Fruit fly (Drosophila melanogaster): ENCODE measurements around the gene eag.

eag gene

dm6 chrX:15026897-15027296 is 71.6 kb downstream of the eag start (continued):
- no peak for TF ChIP-seq hb (GFP tag; IDR thresholded peaks at IDR 0.05; ENCODE audit: partially characterized antibody)
- TF ChIP-seq D (optimal IDR thresholded peaks at IDR 0.05) = no peak
- TF ChIP-seq D (GFP tag; optimal IDR thresholded peaks at IDR 0.05) = no peak
- no peak for TF ChIP-seq CG11695 (GFP tag; IDR thresholded peaks at IDR 0.05)
- no peak for TF ChIP-seq CG2129 (GFP tag; IDR thresholded peaks at IDR 0.05; ENCODE audit: partially characterized antibody)
- TF ChIP-seq Lim3 (GFP tag; IDR thresholded peaks at IDR 0.05) = no peak
- TF ChIP-seq gcm2 (GFP tag; optimal IDR thresholded peaks at IDR 0.05) = no peak
- TF ChIP-seq ac (GFP tag; optimal IDR thresholded peaks at IDR 0.05) = no peak
- no peak for TF ChIP-seq Dad (GFP tag; optimal IDR thresholded peaks at IDR 0.05)
- TF ChIP-seq CG5245 (GFP tag; optimal IDR thresholded peaks at IDR 0.05) = no peak
- TF ChIP-seq schlank (tag; optimal IDR thresholded peaks at IDR 0.05) = no peak
- TF ChIP-seq Atf6 (GFP tag; IDR thresholded peaks at IDR 0.05) = no peak
- TF ChIP-seq Blimp-1 (GFP tag; optimal IDR thresholded peaks at IDR 0.05) = peak; percentile 23
- TF ChIP-seq HLHmδ (GFP tag; optimal IDR thresholded peaks at IDR 0.05) = no peak
- no peak for TF ChIP-seq Med (GFP tag)
- no peak for TF ChIP-seq eve (GFP tag; optimal IDR thresholded peaks at IDR 0.05)
- TF ChIP-seq CG7839 (tag; optimal IDR thresholded peaks at IDR 0.05) = peak; percentile 22
- TF ChIP-seq cad (GFP tag; optimal IDR thresholded peaks at IDR 0.05) = no peak
- TF ChIP-seq BtbVII (GFP tag; optimal IDR thresholded peaks at IDR 0.05) = no peak
- peak; percentile 23 for TF ChIP-seq disco-r (GFP tag; optimal IDR thresholded peaks at IDR 0.05)
- TF ChIP-seq Xrp1 (GFP tag; IDR thresholded peaks at IDR 0.05) = peak; percentile 42
- no peak for TF ChIP-seq bigmax (GFP tag; optimal IDR thresholded peaks at IDR 0.05)
- no peak for TF ChIP-seq Gsc (GFP tag; IDR thresholded peaks at IDR 0.05)
- TF ChIP-seq pb (GFP tag; optimal IDR thresholded peaks at IDR 0.05) = no peak
- no peak for TF ChIP-seq fd64A (GFP tag; optimal IDR thresholded peaks at IDR 0.05)
- TF ChIP-seq CG16813 (GFP tag; IDR thresholded peaks at IDR 0.05; ENCODE audit: partially characterized antibody) = no peak
- TF ChIP-seq HmgZ (tag; optimal IDR thresholded peaks at IDR 0.05) = no peak
- no peak for TF ChIP-seq CG10462 (GFP tag; optimal IDR thresholded peaks at IDR 0.05)
- no peak for TF ChIP-seq emc (GFP tag; optimal IDR thresholded peaks at IDR 0.05)
- TF ChIP-seq Aef1 (GFP tag; IDR thresholded peaks at IDR 0.05) = no peak
- TF ChIP-seq CG30431 (GFP tag; optimal IDR thresholded peaks at IDR 0.05) = no peak
- TF ChIP-seq CG8944 (GFP tag; optimal IDR thresholded peaks at IDR 0.05) = no peak
- no peak for TF ChIP-seq Rx (GFP tag; IDR thresholded peaks at IDR 0.05)
- peak; percentile 45 for TF ChIP-seq Sox102F (GFP tag; optimal IDR thresholded peaks at IDR 0.05)
- TF ChIP-seq btn (GFP tag; optimal IDR thresholded peaks at IDR 0.05) = no peak
- TF ChIP-seq gfzf (GFP tag; optimal IDR thresholded peaks at IDR 0.05) = no peak
- no peak for TF ChIP-seq PHDP (tag; optimal IDR thresholded peaks at IDR 0.05)
- TF ChIP-seq tx (GFP tag; optimal IDR thresholded peaks at IDR 0.05) = no peak
- no peak for TF ChIP-seq D19A (tag; optimal IDR thresholded peaks at IDR 0.05)
- TF ChIP-seq CG13894 (tag; optimal IDR thresholded peaks at IDR 0.05) = no peak
- no peak for TF ChIP-seq Fer1 (GFP tag; optimal IDR thresholded peaks at IDR 0.05)
- TF ChIP-seq Ets65A (GFP tag) = peak; percentile 61
- TF ChIP-seq CG10543 (GFP tag; optimal IDR thresholded peaks at IDR 0.05) = no peak
- no peak for TF ChIP-seq CG7928 (GFP tag; optimal IDR thresholded peaks at IDR 0.05)
- no peak for TF ChIP-seq tna (GFP tag; IDR thresholded peaks at IDR 0.05; ENCODE audit: partially characterized antibody)
- no peak for TF ChIP-seq CG17385 (GFP tag; optimal IDR thresholded peaks at IDR 0.05)
- TF ChIP-seq al (GFP tag; IDR thresholded peaks at IDR 0.05) = no peak
- peak; percentile 19 for TF ChIP-seq dmrt11E (tag; optimal IDR thresholded peaks at IDR 0.05)
- TF ChIP-seq CG9876 (GFP tag; optimal IDR thresholded peaks at IDR 0.05) = no peak
- TF ChIP-seq lmd (GFP tag; IDR thresholded peaks at IDR 0.05) = no peak
- no peak for TF ChIP-seq CG8478 (optimal IDR thresholded peaks at IDR 0.05)
- peak; percentile 14 for TF ChIP-seq CG10979 (tag; optimal IDR thresholded peaks at IDR 0.05)
- 0 out of 3 replicates have a peak, but pooled peaks have one; percentile 15 for TF ChIP-seq tgo (GFP tag; IDR thresholded peaks at IDR 0.05)
